Fruit fly (Drosophila melanogaster) whole organism, embryonic: ENCODE measurements around the gene CG5776.

Experiments
- CG10209 ChIP-seq: fragments of 200-800 bp; sonication (Bioruptor generic); optimal IDR thresholded peaks from 3 replicates; lab custom pipeline; 2017; ENCODE audit warnings: missing biosample characterization, mild to moderate bottlenecking, missing genetic modification characterization, missing genetic modification reagents
- CG11695 ChIP-seq: fragments of 200-800 bp; sonication (Bioruptor generic); IDR thresholded peaks from 3 replicates; pipeline ENCODE4 v1.3.6; 2022; ENCODE audit warnings: missing biosample characterization, missing genetic modification characterization
- CG13287 ChIP-seq: fragments of 200-800 bp; sonication (Bioruptor generic); IDR thresholded peaks from 2 replicates; pipeline ENCODE4 v1.3.6; 2022; ENCODE audit warnings: missing biosample characterization, missing genetic modification characterization; ENCODE audit not compliant: partially characterized antibody
- CG14014 ChIP-seq: fragments of 200-800 bp; sonication (Bioruptor generic); IDR thresholded peaks from 2 replicates; pipeline ENCODE4 v1.3.6; 2022; ENCODE audit warnings: missing biosample characterization, missing genetic modification characterization
- CG15514 ChIP-seq: fragments of 200-800 bp; sonication (Bioruptor generic); optimal IDR thresholded peaks from 3 replicates; lab custom pipeline; 2017; ENCODE audit warnings: missing biosample characterization, missing genetic modification characterization, mild to moderate bottlenecking, moderate library complexity, missing genetic modification reagents
- CG16815 ChIP-seq: fragments of 200-800 bp; sonication (Bioruptor generic); optimal IDR thresholded peaks from 3 replicates; lab custom pipeline; 2017; ENCODE audit warnings: missing biosample characterization, mild to moderate bottlenecking, missing genetic modification characterization
- CG17359 ChIP-seq: fragments of 200-800 bp; sonication (Bioruptor generic); optimal IDR thresholded peaks from 3 replicates; lab custom pipeline; 2018; ENCODE audit warnings: missing biosample characterization, mild to moderate bottlenecking, missing genetic modification characterization, moderate library complexity
- CG18599 ChIP-seq: fragments of 200-800 bp; sonication (Bioruptor generic); optimal IDR thresholded peaks from 3 replicates; lab custom pipeline; 2017; ENCODE audit warnings: missing biosample characterization, missing genetic modification characterization, mild to moderate bottlenecking, moderate library complexity, missing genetic modification reagents
- CG2678 ChIP-seq: fragments of 200-800 bp; sonication (Bioruptor generic); optimal IDR thresholded peaks from 3 replicates; lab custom pipeline; 2019; ENCODE audit warnings: missing biosample characterization, mild to moderate bottlenecking, missing genetic modification characterization, moderate library complexity
- CG34376 ChIP-seq: fragments of 200-800 bp; sonication (Bioruptor generic); optimal IDR thresholded peaks from 2 replicates; lab custom pipeline; 2018; ENCODE audit warnings: missing biosample characterization, mild to moderate bottlenecking, missing genetic modification characterization
- CG34422 ChIP-seq: fragments of 200-800 bp; sonication (Bioruptor generic); IDR thresholded peaks from 3 replicates; pipeline ENCODE4 v1.3.6; 2022; ENCODE audit warnings: missing biosample characterization, missing genetic modification characterization
- CG42726 ChIP-seq: fragments of 200-800 bp; sonication (Bioruptor generic); IDR thresholded peaks from 2 replicates; pipeline ENCODE4 v1.3.6; 2022; ENCODE audit warnings: missing biosample characterization, missing genetic modification characterization; ENCODE audit not compliant: partially characterized antibody
- CG4360 ChIP-seq: fragments of 200-800 bp; sonication (Bioruptor generic); IDR thresholded peaks from 2 replicates; pipeline ENCODE4 v1.3.6; 2022; ENCODE audit warnings: missing biosample characterization, missing genetic modification characterization
- CG4617 ChIP-seq: fragments of 200-800 bp; sonication (Bioruptor generic); optimal IDR thresholded peaks from 3 replicates; lab custom pipeline; 2016; ENCODE audit warnings: missing biosample characterization, missing genetic modification characterization, borderline replicate concordance
- CG7745 ChIP-seq: fragments of 200-800 bp; sonication (Bioruptor generic); optimal IDR thresholded peaks from 2 replicates; lab custom pipeline; 2018; ENCODE audit warnings: missing biosample characterization, mild to moderate bottlenecking, missing genetic modification characterization, moderate library complexity
- CG7839 ChIP-seq: fragments of 200-800 bp; sonication (Bioruptor generic); optimal IDR thresholded peaks from 3 replicates; lab custom pipeline; 2018; ENCODE audit warnings: missing biosample characterization, mild to moderate bottlenecking, missing genetic modification characterization, moderate library complexity
- CG9437 ChIP-seq: fragments of 200-800 bp; sonication (Bioruptor generic); optimal IDR thresholded peaks from 2 replicates; lab custom pipeline; 2018; ENCODE audit warnings: missing biosample characterization, mild to moderate bottlenecking, missing genetic modification characterization
- CG9797 ChIP-seq: fragments of 200-800 bp; sonication (Bioruptor generic); optimal IDR thresholded peaks from 3 replicates; lab custom pipeline; 2018; ENCODE audit warnings: missing biosample characterization, mild to moderate bottlenecking, missing genetic modification characterization
- CTCF ChIP-seq: fragments of 200-800 bp; sonication (Bioruptor generic); optimal IDR thresholded peaks from 2 replicates; lab custom pipeline; 2017; ENCODE audit warnings: missing biosample characterization, mild to moderate bottlenecking, missing genetic modification characterization, moderate library complexity
- E2f1 ChIP-seq: fragments of 200-800 bp; sonication (Bioruptor generic); IDR thresholded peaks from 2 replicates; pipeline ENCODE4 v1.3.6; 2022; ENCODE audit warnings: missing biosample characterization, missing genetic modification characterization
- HLH3B ChIP-seq: fragments of 200-800 bp; sonication (Bioruptor generic); IDR thresholded peaks from 2 replicates; pipeline ENCODE4 v1.3.6; 2022; ENCODE audit warnings: missing biosample characterization, missing genetic modification characterization
- HLH4C ChIP-seq: fragments of 200-800 bp; sonication (Bioruptor generic); IDR thresholded peaks from 3 replicates; pipeline ENCODE4 v1.3.6; 2022; ENCODE audit warnings: missing biosample characterization, missing genetic modification characterization; ENCODE audit not compliant: partially characterized antibody
- HmgD ChIP-seq: fragments of 200-800 bp; sonication (Bioruptor generic); optimal IDR thresholded peaks from 3 replicates; lab custom pipeline; 2016; ENCODE audit warnings: missing biosample characterization, missing genetic modification characterization
- HmgZ ChIP-seq: fragments of 200-800 bp; sonication (Bioruptor generic); optimal IDR thresholded peaks from 2 replicates; lab custom pipeline; 2018; ENCODE audit warnings: missing biosample characterization, mild to moderate bottlenecking, missing genetic modification characterization
- Hmx ChIP-seq: fragments of 200-800 bp; sonication (Bioruptor generic); optimal IDR thresholded peaks from 2 replicates; lab custom pipeline; 2016; ENCODE audit warnings: missing biosample characterization, missing genetic modification characterization
- Hr78 ChIP-seq, 2 experiments: fragments of 200-800 bp in 1 of 2; fragments of >200 bp in 1 of 2; sonication (Bioruptor generic) in 1 of 2; optimal IDR thresholded peaks; 2 replicates each; lab custom pipeline; 2017 to 2019; ENCODE audit warnings: missing biosample characterization in 2 of 2, missing genetic modification characterization in 2 of 2, mild to moderate bottlenecking in 1 of 2, moderate library complexity in 1 of 2
- Neu2 ChIP-seq: fragments of 200-800 bp; sonication (Bioruptor generic); optimal IDR thresholded peaks from 3 replicates; lab custom pipeline; 2016; ENCODE audit warnings: missing biosample characterization, missing genetic modification characterization, borderline replicate concordance
- Sox102F ChIP-seq: fragments of 200-800 bp; sonication (Bioruptor generic); optimal IDR thresholded peaks from 2 replicates; lab custom pipeline; 2018; ENCODE audit warnings: missing biosample characterization, mild to moderate bottlenecking, missing genetic modification characterization, moderate library complexity
- Sry-β ChIP-seq: fragments of 200-800 bp; sonication (Bioruptor generic); optimal IDR thresholded peaks from 2 replicates; lab custom pipeline; 2018; ENCODE audit warnings: missing biosample characterization, mild to moderate bottlenecking, missing genetic modification characterization, moderate library complexity
- Usf ChIP-seq: fragments of 200-800 bp; sonication (Bioruptor generic); optimal IDR thresholded peaks from 2 replicates; lab custom pipeline; 2017; ENCODE audit warnings: missing genotype, missing biosample characterization, missing genetic modification characterization
- Vsx1 ChIP-seq: fragments of 200-800 bp; sonication (Bioruptor generic); optimal IDR thresholded peaks from 2 replicates; lab custom pipeline; 2017; ENCODE audit warnings: missing biosample characterization, mild to moderate bottlenecking, missing genetic modification characterization, missing genetic modification reagents
- az2 ChIP-seq: fragments of 200-800 bp; sonication (Bioruptor generic); optimal IDR thresholded peaks from 3 replicates; lab custom pipeline; 2016; ENCODE audit warnings: missing biosample characterization, missing genetic modification characterization
- eyg ChIP-seq: fragments of 200-800 bp; sonication (Bioruptor generic); optimal IDR thresholded peaks from 3 replicates; lab custom pipeline; 2016; ENCODE audit warnings: missing biosample characterization, missing genetic modification characterization
- fd3F ChIP-seq: fragments of 200-800 bp; sonication (Bioruptor generic); optimal IDR thresholded peaks from 2 replicates; lab custom pipeline; 2018; ENCODE audit warnings: missing biosample characterization, mild to moderate bottlenecking, missing genetic modification characterization, moderate library complexity
- gce ChIP-seq: fragments of 200-800 bp; sonication (Bioruptor generic); IDR thresholded peaks from 3 replicates; pipeline ENCODE4 v1.3.6; 2022; ENCODE audit warnings: missing biosample characterization, missing genetic modification characterization
- gro ChIP-seq: fragments of 200-800 bp; sonication (Bioruptor generic); optimal IDR thresholded peaks from 2 replicates; lab custom pipeline; 2016; ENCODE audit warnings: missing biosample characterization, missing genetic modification characterization
- h ChIP-seq: fragments of >200 bp; optimal IDR thresholded peaks from 2 replicates; lab custom pipeline; 2017
- ind ChIP-seq: fragments of 200-800 bp; sonication (Bioruptor generic); optimal IDR thresholded peaks from 3 replicates; lab custom pipeline; 2016; ENCODE audit warnings: missing biosample characterization, missing genetic modification characterization
- kay ChIP-seq: fragments of 200-800 bp; sonication (Bioruptor generic); optimal IDR thresholded peaks from 2 replicates; lab custom pipeline; 2016; ENCODE audit warnings: missing biosample characterization, missing genetic modification characterization
- lilli ChIP-seq: fragments of 200-800 bp; sonication (Bioruptor generic); optimal IDR thresholded peaks from 3 replicates; lab custom pipeline; 2016; ENCODE audit warnings: missing biosample characterization, missing genetic modification characterization
- lmd ChIP-seq: fragments of 200-800 bp; sonication (Bioruptor generic); IDR thresholded peaks from 2 replicates; pipeline ENCODE4 v1.3.6; 2022; ENCODE audit warnings: missing biosample characterization, missing genetic modification characterization
- nerfin-2 ChIP-seq: fragments of 200-800 bp; sonication (Bioruptor generic); IDR thresholded peaks from 2 replicates; pipeline ENCODE4 v1.3.6; 2022; ENCODE audit warnings: missing biosample characterization, missing genetic modification characterization; ENCODE audit not compliant: partially characterized antibody
- oc ChIP-seq: fragments of 200-800 bp; sonication (Bioruptor generic); optimal IDR thresholded peaks from 2 replicates; lab custom pipeline; 2018; ENCODE audit warnings: missing biosample characterization, mild to moderate bottlenecking, missing genetic modification characterization, moderate library complexity
- onecut ChIP-seq: fragments of 200-800 bp; sonication (Bioruptor generic); IDR thresholded peaks from 2 replicates; pipeline ENCODE4 v1.3.6; 2022; ENCODE audit warnings: missing biosample characterization, missing genetic modification characterization
- sc ChIP-seq, 3 experiments: fragments of >200 bp in 2 of 3; fragments of 200-800 bp in 1 of 3; sonication (Bioruptor generic) in 1 of 3; optimal IDR thresholded peaks; 2 replicates in 2 of 3; 3 replicates in 1 of 3; lab custom pipeline; 2017; ENCODE audit warnings: mild to moderate bottlenecking in 1 of 3, missing biosample characterization in 1 of 3, missing genetic modification characterization in 1 of 3, missing genetic modification reagents in 1 of 3
- sd ChIP-seq: fragments of 200-800 bp; sonication (Bioruptor generic); optimal IDR thresholded peaks from 3 replicates; lab custom pipeline; 2018; ENCODE audit warnings: missing biosample characterization, mild to moderate bottlenecking, missing genetic modification characterization, moderate library complexity
- tup ChIP-seq: fragments of 200-800 bp; sonication (Bioruptor generic); optimal IDR thresholded peaks from 2 replicates; lab custom pipeline; 2016; ENCODE audit warnings: missing biosample characterization, mild to moderate bottlenecking, missing genetic modification characterization, moderate library complexity
- twi ChIP-seq: fragments of 200-800 bp; optimal IDR thresholded peaks from 2 replicates; lab custom pipeline; 2019; ENCODE audit warnings: missing biosample characterization, mild to moderate bottlenecking, missing genetic modification characterization, moderate library complexity
- yki ChIP-seq: fragments of >200 bp; optimal IDR thresholded peaks from 3 replicates; lab custom pipeline; 2018

CG5776 gene

DNA sequence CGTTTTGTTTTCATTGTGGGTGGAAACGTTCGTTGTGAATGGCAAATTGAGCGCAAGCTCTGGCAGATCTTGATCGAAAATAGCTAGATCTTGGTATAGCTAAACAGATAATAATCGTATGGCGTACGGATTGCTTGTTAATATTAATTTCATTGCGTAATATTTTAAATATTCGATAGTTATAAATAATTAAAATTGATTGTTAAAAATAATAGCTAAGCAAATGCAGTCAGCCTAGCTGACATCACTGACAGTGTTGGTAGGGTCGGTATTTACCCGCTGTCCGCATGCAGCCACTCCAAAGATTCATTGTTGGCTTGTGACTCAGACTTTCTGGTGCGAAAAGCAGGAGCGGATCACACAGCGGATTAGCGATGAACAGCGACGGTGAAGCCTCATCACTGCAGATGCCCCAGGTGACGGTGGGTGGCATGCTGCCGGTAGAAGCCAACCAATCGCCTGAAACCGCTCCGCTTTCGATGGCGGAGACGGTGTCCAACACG lies at the start of gene CG5776, which contains the start of gene spict (continued):
- TF ChIP-seq CG10209 (peak; percentile 77), CG15514 (GFP tag; lab: Kevin White, UChicago) (peak; percentile 80), CG18599 (GFP tag; lab: Kevin White, UChicago) (peak; percentile 73), Sox102F (GFP tag; lab: Kevin White, UChicago) (peak; percentile 80), gce (0 out of 3 replicates have a peak, but pooled peaks have one; percentile 23), twi (tag; lab: Kevin White, UChicago) (peak; percentile 69), Usf (peak; percentile 67), CG9797 (GFP tag; lab: Kevin White, UChicago) (peak; percentile 80), sc (optimal IDR thresholded peaks at IDR 0.05; lab: Kevin White, UChicago) (no peak), sc (GFP tag; optimal IDR thresholded peaks at IDR 0.05; lab: Kevin White, UChicago) (peak; percentile 57), CG4360 (GFP tag; lab: Robert Waterston, UW) (0 out of 2 replicates have a peak, but pooled peaks have one; percentile 10), CG13287 (GFP tag; lab: Robert Waterston, UW) (peak; percentile 62; the same call in 1 of the 2 replicates), gro (GFP tag; lab: Kevin White, UChicago) (no peak), CG11695 (GFP tag; lab: Robert Waterston, UW) (peak; percentile 60; the same call in 2 of the 3 replicates), Vsx1 (no peak), CG9437 (GFP tag; lab: Kevin White, UChicago) (peak; percentile 55), lmd (peak; percentile 83), Neu2 (no peak), HLH3B (GFP tag; lab: Robert Waterston, UW) (peak; percentile 36; the same call in 1 of the 2 replicates), CG42726 (GFP tag; lab: Robert Waterston, UW) (no peak), CG7839 (peak; percentile 69), CG17359 (peak; percentile 42), oc (tag; lab: Kevin White, UChicago) (peak; percentile 53), lilli (GFP tag; lab: Kevin White, UChicago) (peak; percentile 76), sd (tag; lab: Kevin White, UChicago) (peak; percentile 81), ind (GFP tag; lab: Kevin White, UChicago) (peak; percentile 51), CG4617 (peak; percentile 52), CG16815 (GFP tag; lab: Kevin White, UChicago) (peak; percentile 80), kay (no peak), az2 (peak; percentile 23), CG2678 (tag; lab: Kevin White, UChicago) (peak; percentile 73), onecut (GFP tag; lab: Robert Waterston, UW) (peak; percentile 35), CG14014 (GFP tag; lab: Robert Waterston, UW) (peak; percentile 76), Hmx (no peak), HmgZ (peak; percentile 93), tup (no peak), HLH4C (no peak), fd3F (GFP tag; lab: Kevin White, UChicago) (peak; percentile 67), CTCF (GFP tag; lab: Kevin White, UChicago) (no peak), CG34376 (GFP tag; lab: Kevin White, UChicago) (no peak), Sry-β (GFP tag; lab: Kevin White, UChicago) (peak; percentile 99), Hr78 (GFP tag; optimal IDR thresholded peaks at IDR 0.05; lab: Kevin White, UChicago) (no peak), HmgD (GFP tag; lab: Kevin White, UChicago) (no peak), E2f1 (peak; percentile 81), nerfin-2 (GFP tag; lab: Robert Waterston, UW) (no peak), CG34422 (GFP tag; lab: Robert Waterston, UW) (peak; percentile 91), h (lab: Kevin White, UChicago) (no peak), eyg (GFP tag; lab: Kevin White, UChicago) (no peak), yki (no peak), CG7745 (tag; lab: Kevin White, UChicago) (no peak)
